Fruit fly (Drosophila melanogaster): ENCODE results near the gene Sgt.

Gene Sgt

dm6 chr2L:17471524-17471923 lies at the start of gene Sgt:
Gene Sgt (plus strand): TSS chr2L:17471603.
- TF ChIP-seq pan (optimal IDR thresholded peaks at IDR 0.05) (no peak), EcR (GFP tag; optimal IDR thresholded peaks at IDR 0.05) (no peak), psq (optimal IDR thresholded peaks at IDR 0.05) (no peak), usp (GFP tag; optimal IDR thresholded peaks at IDR 0.05) (no peak), Dll (optimal IDR thresholded peaks at IDR 0.05) (no peak), CG8478 (optimal IDR thresholded peaks at IDR 0.05) (no peak)

dm6 chr2L:17422089-17422488 lies 49.3 kb upstream of the Sgt start:
- TF ChIP-seq Dll (optimal IDR thresholded peaks at IDR 0.05) (no peak), psq (optimal IDR thresholded peaks at IDR 0.05) (no peak), CG8478 (optimal IDR thresholded peaks at IDR 0.05) (no peak), EcR (GFP tag; optimal IDR thresholded peaks at IDR 0.05) (no peak), pan (optimal IDR thresholded peaks at IDR 0.05) (no peak), usp (GFP tag; optimal IDR thresholded peaks at IDR 0.05) (no peak)

DNA sequence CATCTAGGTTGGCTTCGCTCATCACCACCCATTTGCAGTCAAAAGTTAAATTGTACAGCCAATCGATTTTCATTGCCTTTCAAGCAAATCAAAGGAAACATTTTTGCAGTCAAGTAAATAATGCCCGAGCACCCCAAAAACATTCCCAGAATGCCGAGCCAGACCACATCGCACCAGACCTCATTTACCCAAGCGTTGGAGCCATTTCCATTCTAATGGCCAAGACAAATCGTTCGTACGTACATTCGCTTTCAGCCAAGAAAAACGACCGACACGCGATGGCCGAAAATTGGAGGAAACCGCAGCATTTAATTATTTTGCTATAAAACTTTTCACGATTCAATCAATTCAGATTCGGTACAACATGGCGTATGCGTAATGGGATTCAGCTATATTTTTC lies 46.4 kb upstream of the Sgt start:
- no peak for TF ChIP-seq CG8478 (optimal IDR thresholded peaks at IDR 0.05)
- no peak for TF ChIP-seq EcR (GFP tag; optimal IDR thresholded peaks at IDR 0.05)
- TF ChIP-seq Dll (optimal IDR thresholded peaks at IDR 0.05) = no peak
- no peak for TF ChIP-seq psq (optimal IDR thresholded peaks at IDR 0.05)
- no peak for TF ChIP-seq usp (GFP tag; optimal IDR thresholded peaks at IDR 0.05)
- no peak for TF ChIP-seq pan (optimal IDR thresholded peaks at IDR 0.05)

dm6 chr2L:17425412-17425811 lies 46.0 kb upstream of the Sgt start:
- TF ChIP-seq Dll (optimal IDR thresholded peaks at IDR 0.05) = no peak
- no peak for TF ChIP-seq pan (optimal IDR thresholded peaks at IDR 0.05)
- no peak for TF ChIP-seq EcR (GFP tag; optimal IDR thresholded peaks at IDR 0.05)
- TF ChIP-seq CG8478 (optimal IDR thresholded peaks at IDR 0.05) = no peak
- TF ChIP-seq psq (optimal IDR thresholded peaks at IDR 0.05) = no peak
- no peak for TF ChIP-seq usp (GFP tag; optimal IDR thresholded peaks at IDR 0.05)

- TF ChIP-seq EcR (GFP tag; optimal IDR thresholded peaks at IDR 0.05) = no peak
- TF ChIP-seq usp (GFP tag; optimal IDR thresholded peaks at IDR 0.05) = no peak
- TF ChIP-seq CG8478 (optimal IDR thresholded peaks at IDR 0.05) = no peak
- no peak for TF ChIP-seq Dll (optimal IDR thresholded peaks at IDR 0.05)
- no peak for TF ChIP-seq pan (optimal IDR thresholded peaks at IDR 0.05)
- TF ChIP-seq psq (optimal IDR thresholded peaks at IDR 0.05) = no peak
Observed at dm6 chr2L:17427187-17427586, 44.2 kb upstream of the Sgt start.

DNA sequence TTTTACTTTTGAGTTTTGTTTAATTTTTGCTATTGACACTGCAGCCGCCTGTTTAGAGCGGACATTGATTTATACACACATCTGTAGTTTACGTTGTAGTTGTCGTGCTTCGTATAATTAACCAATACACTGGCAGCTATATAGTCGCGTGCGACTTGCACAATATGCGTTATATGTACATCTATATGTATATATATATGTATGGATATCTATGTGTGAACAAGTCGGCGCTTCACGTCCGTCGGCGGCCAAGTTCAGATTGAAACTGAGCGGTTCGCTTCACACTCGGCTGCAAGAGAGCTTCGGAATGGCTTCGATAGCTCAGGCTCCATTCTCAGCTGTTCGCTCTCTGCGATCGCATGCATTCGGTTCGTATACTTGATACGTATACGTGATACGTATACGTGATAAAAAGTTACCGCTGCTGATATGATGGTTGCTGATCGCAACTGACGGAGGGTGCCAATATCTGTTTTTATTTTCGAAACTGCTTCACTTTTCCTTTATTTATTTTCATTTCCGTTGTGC lies 43.4 kb upstream of the Sgt start:
- TF ChIP-seq CG8478 (optimal IDR thresholded peaks at IDR 0.05) (no peak), EcR (GFP tag; optimal IDR thresholded peaks at IDR 0.05) (no peak), pan (optimal IDR thresholded peaks at IDR 0.05) (no peak), usp (GFP tag; optimal IDR thresholded peaks at IDR 0.05) (no peak), Dll (optimal IDR thresholded peaks at IDR 0.05) (no peak), psq (optimal IDR thresholded peaks at IDR 0.05) (no peak)

DNA sequence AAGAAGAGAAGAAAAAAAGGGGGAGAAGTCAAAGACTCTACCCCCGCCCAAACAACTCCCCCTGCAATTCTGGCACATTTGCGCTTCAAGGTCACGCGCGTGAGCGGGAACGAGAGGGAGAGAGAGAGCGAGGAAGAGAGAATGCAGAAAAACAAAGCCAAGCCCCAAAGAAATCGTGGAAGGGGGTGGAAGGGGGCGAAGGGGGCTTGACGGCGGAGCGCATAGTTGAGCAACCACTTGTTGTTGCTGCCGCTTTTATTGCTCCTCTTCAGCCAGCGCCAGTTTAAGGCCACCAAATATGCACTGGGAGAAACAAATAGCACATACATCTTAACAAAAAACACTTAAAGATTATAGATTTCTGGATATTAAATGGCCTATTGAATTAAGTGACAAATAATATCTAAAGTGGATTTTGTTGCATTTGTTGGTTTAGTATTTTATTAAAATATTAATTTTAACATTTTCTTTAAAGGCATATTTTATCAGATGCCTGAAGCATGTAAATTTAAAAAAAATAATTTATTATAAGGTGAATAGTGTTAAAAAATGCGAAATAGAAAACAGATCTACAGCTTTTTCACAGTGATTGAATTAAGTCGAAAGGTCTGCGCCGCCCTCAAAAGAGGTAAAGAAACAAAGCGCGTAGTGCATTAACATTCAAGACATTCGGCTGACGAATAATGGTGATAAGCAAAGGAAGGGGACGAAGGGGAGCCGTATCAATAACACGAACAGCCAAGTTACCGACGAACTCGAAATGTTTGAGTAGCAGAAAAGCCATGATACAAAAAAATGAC lies 41.4 kb upstream of the Sgt start:
- peak; percentile 60 to 70 for TF ChIP-seq EcR (GFP tag; optimal IDR thresholded peaks at IDR 0.05)
- no peak for TF ChIP-seq CG8478 (optimal IDR thresholded peaks at IDR 0.05)

DNA sequence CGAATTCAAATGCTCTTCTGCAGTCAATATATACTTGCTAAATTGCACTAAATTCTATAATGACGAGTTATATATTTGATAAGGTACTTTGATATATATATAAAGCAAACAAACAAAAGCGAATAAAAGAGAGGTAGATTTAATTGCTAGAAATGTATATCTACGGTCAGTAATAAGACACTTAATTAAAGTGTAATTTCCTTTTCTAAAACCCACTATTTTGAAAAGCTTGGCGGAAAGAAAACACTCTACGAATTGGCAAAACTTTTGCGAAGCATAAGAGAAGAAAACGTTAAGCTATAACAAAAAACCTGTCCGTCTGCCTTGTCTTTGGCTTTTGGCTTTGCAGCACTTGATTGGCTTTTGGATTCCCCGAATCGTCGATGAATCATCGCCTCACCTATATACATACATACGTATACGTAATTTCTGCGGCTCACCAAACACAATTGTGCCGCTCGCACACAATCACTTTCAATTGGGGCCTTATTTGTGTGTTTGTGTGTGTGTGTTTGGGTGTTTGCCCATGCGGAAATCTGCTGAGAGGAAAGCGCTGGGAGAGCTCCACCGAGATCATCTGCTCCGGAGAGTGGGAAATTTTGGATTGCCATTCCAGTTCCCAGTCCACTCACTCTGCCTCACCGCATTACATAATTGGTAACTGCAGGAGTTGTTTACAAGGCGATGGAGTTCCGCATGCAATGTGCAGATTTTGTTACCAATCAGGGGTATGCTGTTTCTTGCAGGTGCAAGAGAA lies 40.6 kb upstream of the Sgt start:
- TF ChIP-seq CG8478 (optimal IDR thresholded peaks at IDR 0.05) (no peak), psq (optimal IDR thresholded peaks at IDR 0.05) (no peak), EcR (GFP tag; optimal IDR thresholded peaks at IDR 0.05) (no peak), pan (optimal IDR thresholded peaks at IDR 0.05) (no peak), Dll (optimal IDR thresholded peaks at IDR 0.05) (no peak), usp (GFP tag; optimal IDR thresholded peaks at IDR 0.05) (no peak)

- TF ChIP-seq Dll (optimal IDR thresholded peaks at IDR 0.05) (no peak), usp (GFP tag; optimal IDR thresholded peaks at IDR 0.05) (no peak), psq (optimal IDR thresholded peaks at IDR 0.05) (no peak), CG8478 (optimal IDR thresholded peaks at IDR 0.05) (no peak), EcR (GFP tag; optimal IDR thresholded peaks at IDR 0.05) (no peak), pan (optimal IDR thresholded peaks at IDR 0.05) (no peak)
Observed at dm6 chr2L:17431359-17431675, 40.1 kb upstream of the Sgt start.

dm6 chr2L:17433030-17433912 lies 38.1 kb upstream of the Sgt start, which contains the start of the genes Dif and CG5043:
Gene Dif (minus strand): TSS chr2L:17433161.
Gene CG5043 (plus strand): TSS chr2L:17433862.
- TF ChIP-seq usp (GFP tag; optimal IDR thresholded peaks at IDR 0.05) (no peak), Dll (optimal IDR thresholded peaks at IDR 0.05) (no peak), EcR (GFP tag; optimal IDR thresholded peaks at IDR 0.05) (no peak), psq (optimal IDR thresholded peaks at IDR 0.05) (no peak), pan (optimal IDR thresholded peaks at IDR 0.05) (no peak)

dm6 chr2L:17436500-17436899 lies 34.9 kb upstream of the Sgt start, which contains the start of gene CG33928:
Gene CG33928 (minus strand): TSS chr2L:17436600.
- no peak for TF ChIP-seq pan (optimal IDR thresholded peaks at IDR 0.05)
- no peak for TF ChIP-seq EcR (GFP tag; optimal IDR thresholded peaks at IDR 0.05)
- TF ChIP-seq usp (GFP tag; optimal IDR thresholded peaks at IDR 0.05) = no peak
- no peak for TF ChIP-seq psq (optimal IDR thresholded peaks at IDR 0.05)

Data from whole organism.